Worm (Caenorhabditis elegans) whole organism, L4 larva: Measurements from ENCODE around the gene C17H11.5.

Experiments
- F44E2.7 ChIP-seq: fragments of 200-800 bp; sonication (Bioruptor generic); IDR thresholded peaks from 2 replicates; pipeline ENCODE4 v2.1.2; 2022; ENCODE audit warnings: missing genetic modification characterization, missing compliant biosample characterization
- T20F7.1 ChIP-seq: fragments of 200-800 bp; sonication (Bioruptor generic); optimal IDR thresholded peaks from 2 replicates; lab custom pipeline; 2018; ENCODE audit warnings: mild to moderate bottlenecking, missing genetic modification characterization, missing compliant biosample characterization
- Y105C5A.15 ChIP-seq: fragments of 200-800 bp; sonication (Bioruptor generic); IDR thresholded peaks from 2 replicates; pipeline ENCODE4 v1.3.6; 2022; ENCODE audit warnings: missing genetic modification characterization, missing compliant biosample characterization
- aha-1 ChIP-seq: fragments of 150-350 bp; peaks from one replicate; lab custom pipeline; 2014; ENCODE audit warnings: missing biosample characterization, missing genetic modification characterization
- daf-16 ChIP-seq, 3 experiments: sonication (generic microtip); optimal IDR thresholded peaks; 2 replicates each; lab custom pipeline; 2016 to 2017; ENCODE audit warnings: missing genetic modification characterization in 3 of 3, missing genetic modification reagents in 3 of 3, mild to moderate bottlenecking in 2 of 3, missing compliant biosample characterization in 2 of 3, missing biosample characterization in 1 of 3, moderate library complexity in 1 of 3
- dmd-6 ChIP-seq: fragments of 200-800 bp; sonication (Bioruptor generic); IDR thresholded peaks from 2 replicates; pipeline ENCODE4 v1.3.6; 2022; ENCODE audit warnings: missing genetic modification reagents, missing genetic modification characterization, missing compliant biosample characterization
- duxl-1 ChIP-seq: sonication (generic microtip); optimal IDR thresholded peaks from 2 replicates; lab custom pipeline; 2016; ENCODE audit warnings: mild to moderate bottlenecking, missing genetic modification characterization, moderate library complexity, missing compliant biosample characterization; ENCODE audit not compliant: poor library complexity
- dve-1 ChIP-seq: sonication (generic microtip); optimal IDR thresholded peaks from 2 replicates; lab custom pipeline; 2017; ENCODE audit warnings: antibody characterized with exemption, mild to moderate bottlenecking, missing genetic modification characterization, missing compliant biosample characterization; ENCODE audit not compliant: insufficient read depth
- hif-1 ChIP-seq, 2 experiments: sonication (generic microtip); optimal IDR thresholded peaks; 2 replicates each; lab custom pipeline; 2016 to 2017; ENCODE audit warnings: missing compliant biosample characterization in 2 of 2, missing genetic modification characterization in 2 of 2, missing genetic modification reagents in 2 of 2, missing genotype in 2 of 2, mild to moderate bottlenecking in 1 of 2
- hlh-11 ChIP-seq: fragments of 200-800 bp; sonication (Bioruptor generic); optimal IDR thresholded peaks from 2 replicates; lab custom pipeline; 2018; ENCODE audit warnings: mild to moderate bottlenecking, missing genetic modification characterization, missing compliant biosample characterization
- mep-1 ChIP-seq: fragments of 150-350 bp; sonication (generic microtip); optimal IDR thresholded peaks from 3 replicates; lab custom pipeline; 2014; ENCODE audit warnings: missing biosample characterization, missing genetic modification characterization
- nhr-102 ChIP-seq: sonication (generic microtip); optimal IDR thresholded peaks from 2 replicates; lab custom pipeline; 2016; ENCODE audit warnings: mild to moderate bottlenecking, missing genetic modification characterization, moderate library complexity, missing compliant biosample characterization
- nhr-11 ChIP-seq: fragments of 150-350 bp; optimal IDR thresholded peaks from 2 replicates; lab custom pipeline; 2014; ENCODE audit warnings: missing biosample characterization, missing genetic modification characterization
- nhr-28 ChIP-seq: fragments of 150-350 bp; optimal IDR thresholded peaks from 2 replicates; lab custom pipeline; 2014; ENCODE audit warnings: missing biosample characterization, missing genetic modification characterization
- nhr-41 ChIP-seq: fragments of 200-800 bp; sonication (Bioruptor generic); IDR thresholded peaks from 2 replicates; pipeline ENCODE4 v1.3.6; 2022; ENCODE audit warnings: missing genetic modification reagents, missing genetic modification characterization, missing compliant biosample characterization
- nhr-6 ChIP-seq: fragments of 150-350 bp; optimal IDR thresholded peaks from 2 replicates; lab custom pipeline; 2014; ENCODE audit warnings: missing biosample characterization, missing genetic modification characterization
- nhr-77 ChIP-seq: fragments of 150-350 bp; optimal IDR thresholded peaks from 2 replicates; lab custom pipeline; 2014; ENCODE audit warnings: missing biosample characterization, missing genetic modification characterization
- pha-4 ChIP-seq, 2 experiments: fragments of 150-350 bp in 1 of 2; fragments of 200-800 bp in 1 of 2; sonication (Bioruptor generic) in 1 of 2; IDR thresholded peaks in 1 of 2; optimal IDR thresholded peaks in 1 of 2; 2 replicates each; pipeline versions ENCODE4 v1.3.6 to Lab custom; 2014 to 2022; ENCODE audit warnings: missing genetic modification characterization in 2 of 2, missing genetic modification reagents in 2 of 2, missing biosample characterization in 1 of 2, missing compliant biosample characterization in 1 of 2
- pqm-1 ChIP-seq: sonication (generic microtip); optimal IDR thresholded peaks from 2 replicates; lab custom pipeline; 2017; ENCODE audit warnings: missing biosample characterization, missing genetic modification characterization
- unc-62 ChIP-seq, 3 experiments: fragments of 150-350 bp in 1 of 3; sonication (generic microtip); optimal IDR thresholded peaks in 2 of 3; peaks in 1 of 3; 1 replicate in 1 of 3; 2 replicates in 2 of 3; lab custom pipeline; 2014 to 2017; ENCODE audit warnings: missing biosample characterization in 3 of 3, missing genetic modification characterization in 3 of 3, missing genetic modification reagents in 3 of 3, missing genotype in 1 of 3

Gene C17H11.5

ce11 chrX:8136276-8136891 lies 48.6 kb downstream of the C17H11.5 start, which contains the start of gene C02B8.6:
Gene C02B8.6, minus strand, starts transcription at chrX:8136326.
- TF ChIP-seq mep-1 (tag; lab: Kevin White, UChicago) (peak; percentile 84), pqm-1 (tag; lab: Kevin White, UChicago) (peak; percentile 56), nhr-41 (GFP tag; lab: Robert Waterston, UW) (0 out of 2 replicates have a peak, but pooled peaks have one; percentile 58), unc-62 (GFP tag; optimal IDR thresholded peaks at IDR 0.05 in 1 of 2; lab: Kevin White, UChicago) (peak in 1 of 2 experiments; percentile 93), unc-62 (tag; optimal IDR thresholded peaks at IDR 0.05; lab: Kevin White, UChicago) (no peak), nhr-6 (peak; percentile 54), daf-16 (GFP tag; optimal IDR thresholded peaks at IDR 0.05; lab: Kevin White, UChicago) (peak in 1 of 2 experiments; percentile 3), daf-16 (tag; optimal IDR thresholded peaks at IDR 0.05; lab: Kevin White, UChicago) (peak; percentile 75), duxl-1 (tag; lab: Kevin White, UChicago) (peak; percentile 11), aha-1 (tag; lab: Kevin White, UChicago) (peak; percentile 67), nhr-11 (tag; lab: Kevin White, UChicago) (peak; percentile 12), pha-4 (GFP tag; IDR thresholded peaks at IDR 0.05; lab: Robert Waterston, UW) (no peak), pha-4 (tag; optimal IDR thresholded peaks at IDR 0.05; lab: Kevin White, UChicago) (peak; percentile 81), Y105C5A.15 (no peak), F44E2.7 (GFP tag; lab: Robert Waterston, UW) (no peak), dmd-6 (GFP tag; lab: Robert Waterston, UW) (peak; percentile 55), nhr-102 (tag; lab: Kevin White, UChicago) (no peak), nhr-28 (peak; percentile 70), dve-1 (tag; lab: Kevin White, UChicago) (peak; percentile 87), hif-1 (tag; optimal IDR thresholded peaks at IDR 0.05; lab: Kevin White, UChicago) (no peak), T20F7.1 (GFP tag; lab: Kevin White, UChicago) (peak; percentile 47), hlh-11 (tag; lab: Kevin White, UChicago) (peak; percentile 68), nhr-77 (tag; lab: Kevin White, UChicago) (peak; percentile 50)
